Worm (Caenorhabditis elegans) whole organism, early embryonic: Measurements from ENCODE around the gene algn-12.

ENCODE experiments used
- aly-1 ChIP-seq: sonication (generic microtip); optimal IDR thresholded peaks from 2 replicates; lab custom pipeline; 2016; ENCODE audit warnings: missing genetic modification characterization, missing compliant biosample characterization
- ama-1 ChIP-seq: fragments of 150-350 bp; optimal IDR thresholded peaks from 2 replicates; lab custom pipeline; 2014
- ceh-36 ChIP-seq: sonication (generic microtip); optimal IDR thresholded peaks from 2 replicates; lab custom pipeline; 2016; ENCODE audit warnings: missing genetic modification characterization, inconsistent platforms, missing compliant biosample characterization
- flt-1 ChIP-seq: fragments of 200-800 bp; sonication (Bioruptor generic); IDR thresholded peaks from 2 replicates; pipeline ENCODE4 v1.3.6; 2022; ENCODE audit warnings: missing genetic modification characterization, missing compliant biosample characterization
- hmbx-1 ChIP-seq: sonication (generic microtip); optimal IDR thresholded peaks from 2 replicates; lab custom pipeline; 2016; ENCODE audit warnings: mild to moderate bottlenecking, missing genetic modification characterization, missing compliant biosample characterization
- hmg-4 ChIP-seq: fragments of 200-800 bp; sonication (Bioruptor generic); optimal IDR thresholded peaks from 2 replicates; lab custom pipeline; 2018; ENCODE audit warnings: mild to moderate bottlenecking, missing genetic modification characterization, missing compliant biosample characterization
- pes-1 ChIP-seq: fragments of 200-800 bp; sonication (Bioruptor generic); IDR thresholded peaks from 2 replicates; pipeline ENCODE4 v1.3.6; 2022; ENCODE audit warnings: missing genetic modification reagents, missing genetic modification characterization, missing compliant biosample characterization
- sea-1 ChIP-seq: fragments of 200-800 bp; sonication (Bioruptor generic); conservative IDR thresholded peaks from 2 replicates; pipeline ENCODE4 v1.3.6; 2022; ENCODE audit warnings: missing genetic modification characterization, missing compliant biosample characterization
- tbx-11 ChIP-seq: fragments of 200-800 bp; sonication (Bioruptor generic); IDR thresholded peaks from 2 replicates; pipeline ENCODE4 v1.3.6; 2022; ENCODE audit warnings: missing genetic modification characterization, missing compliant biosample characterization
- tbx-37 ChIP-seq: fragments of 200-800 bp; sonication (Bioruptor generic); conservative IDR thresholded peaks from 2 replicates; pipeline ENCODE4 v1.3.6; 2022; ENCODE audit warnings: missing genetic modification reagents, missing genetic modification characterization, missing compliant biosample characterization

DNA sequence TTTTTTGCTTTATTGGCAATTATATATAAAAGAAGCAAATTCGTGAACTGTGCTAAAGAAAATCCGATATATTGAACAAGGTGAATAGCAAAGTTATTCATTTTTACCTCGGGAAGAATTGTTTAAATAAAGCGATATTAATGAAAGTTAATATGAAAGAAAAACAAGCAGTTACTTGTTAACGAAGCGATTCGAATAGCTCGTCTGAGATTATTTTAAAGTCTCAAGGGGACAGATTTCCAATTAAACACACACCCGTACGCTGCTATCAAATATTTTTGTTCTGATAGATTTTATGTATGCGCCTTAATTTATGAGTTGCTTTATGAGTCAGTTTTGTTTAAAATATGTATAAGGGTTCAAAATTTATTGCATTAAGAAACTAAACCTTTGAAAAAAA, 32.9 kb downstream of the algn-12 start, which contains the start of gene str-140:
- no peak for TF ChIP-seq hmg-4 (GFP tag; lab: Kevin White, UChicago)
- no peak for TF ChIP-seq hmbx-1 (tag; lab: Kevin White, UChicago)
- no peak for TF ChIP-seq ama-1 (lab: Kevin White, UChicago)
- TF ChIP-seq tbx-11 (GFP tag; lab: Robert Waterston, UW), result no peak
- no peak for TF ChIP-seq flt-1 (GFP tag; lab: Robert Waterston, UW)
- no peak for TF ChIP-seq pes-1 (GFP tag; lab: Robert Waterston, UW)
- no peak for TF ChIP-seq aly-1 (tag; lab: Kevin White, UChicago)
- no peak for TF ChIP-seq tbx-37
- TF ChIP-seq ceh-36 (tag; lab: Kevin White, UChicago), result no peak
- TF ChIP-seq sea-1 (GFP tag; lab: Robert Waterston, UW), result no peak
